Fruit fly (Drosophila melanogaster) S2 (cell line): Measurements from ENCODE around the gene fmt.
"Not testable (repeated sequence)": the region's sequence is repeated elsewhere in the genome, so short reads cannot be mapped to it uniquely, and the experiment has no call there.

ENCODE experiments used
- CG8478 ChIP-seq: fragments of >200 bp; optimal IDR thresholded peaks from 2 replicates; lab custom pipeline; 2018
- CTCF ChIP-seq, 2 experiments: fragments of >200 bp; optimal IDR thresholded peaks; 2 replicates each; lab custom pipeline; 2018

The fmt gene

dm6 chr3L:6162483-6163128 lies 11.1 kb downstream of the fmt start, which contains the start of gene Prdm13:
Gene Prdm13 (plus strand): TSS chr3L:6163127.
- TF ChIP-seq CTCF (optimal IDR thresholded peaks at IDR 0.05; lab: Kevin White, UChicago), result no peak
- TF ChIP-seq CG8478, result no peak

dm6 chr3L:6161997-6162396 lies 11.7 kb downstream of the fmt start:
- no peak for TF ChIP-seq CTCF (optimal IDR thresholded peaks at IDR 0.05; lab: Kevin White, UChicago)
- no peak for TF ChIP-seq CG8478

- no peak for TF ChIP-seq CG8478
- TF ChIP-seq CTCF (optimal IDR thresholded peaks at IDR 0.05; lab: Kevin White, UChicago), result no peak
These were observed 13.2 kb downstream of the fmt start, which contains the start of gene Cpr65Az for dm6 chr3L:6160514-6160913. Gene Cpr65Az (plus strand): TSS chr3L:6160814.

- no peak for TF ChIP-seq CTCF (optimal IDR thresholded peaks at IDR 0.05; lab: Kevin White, UChicago)
- no peak for TF ChIP-seq CG8478
These were observed 13.8 kb downstream of the fmt start for dm6 chr3L:6159863-6160262.

dm6 chr3L:6158530-6158929 lies 15.2 kb downstream of the fmt start, which contains the start of gene Cpr65Ay:
Gene Cpr65Ay (minus strand): TSS chr3L:6158630.
- TF ChIP-seq CG8478 (no peak), CTCF (optimal IDR thresholded peaks at IDR 0.05; lab: Kevin White, UChicago) (no peak)

- TF ChIP-seq CTCF (optimal IDR thresholded peaks at IDR 0.05; lab: Kevin White, UChicago) (no peak), CG8478 (no peak)
These were observed 16.2 kb downstream of the fmt start, which contains the start of gene CG13297 for dm6 chr3L:6157327-6158032. Gene CG13297 (minus strand): TSS chr3L:6157377.

- no peak for TF ChIP-seq CTCF (optimal IDR thresholded peaks at IDR 0.05; lab: Kevin White, UChicago)
- no peak for TF ChIP-seq CG8478
These were observed 18.7 kb downstream of the fmt start for dm6 chr3L:6154951-6155394.

- no peak for TF ChIP-seq CG8478
- no peak for TF ChIP-seq CTCF (optimal IDR thresholded peaks at IDR 0.05; lab: Kevin White, UChicago)
These were observed 21.1 kb downstream of the fmt start, which contains the start of gene Acp65Aa for dm6 chr3L:6152531-6152930. Gene Acp65Aa (minus strand): TSS chr3L:6152745.

dm6 chr3L:6150757-6151354 lies 22.8 kb downstream of the fmt start, which contains the start of the genes Cpr65Ax2 and Lcp65Aa:
Gene Cpr65Ax2 (minus strand): TSS chr3L:6150857.
Gene Lcp65Aa (plus strand): TSS chr3L:6151304.
- not testable (repeated sequence) for TF ChIP-seq CTCF (optimal IDR thresholded peaks at IDR 0.05; lab: Kevin White, UChicago); CG8478

dm6 chr3L:6149248-6149647 lies 24.4 kb downstream of the fmt start, which contains the start of gene Lcp65Ab1:
Gene Lcp65Ab1 (plus strand): TSS chr3L:6149548.
- TF ChIP-seq CTCF (optimal IDR thresholded peaks at IDR 0.05; lab: Kevin White, UChicago); CG8478: not testable (repeated sequence)

- TF ChIP-seq CG8478; CTCF (optimal IDR thresholded peaks at IDR 0.05; lab: Kevin White, UChicago): not testable (repeated sequence)
These were observed 25.8 kb downstream of the fmt start, which contains the start of gene Cpr65Ax1 for dm6 chr3L:6147887-6148286. Gene Cpr65Ax1 (minus strand): TSS chr3L:6147987.

dm6 chr3L:6146374-6146773 lies 27.3 kb downstream of the fmt start, which contains the start of gene Lcp65Ab2:
Gene Lcp65Ab2 (plus strand): TSS chr3L:6146674.
- TF ChIP-seq CTCF (optimal IDR thresholded peaks at IDR 0.05; lab: Kevin White, UChicago); CG8478: not testable (repeated sequence)

dm6 chr3L:6144769-6145220 lies 28.9 kb downstream of the fmt start, which contains the start of gene Lcp65Ac:
Gene Lcp65Ac (plus strand): TSS chr3L:6144819.
- TF ChIP-seq CTCF (optimal IDR thresholded peaks at IDR 0.05; lab: Kevin White, UChicago), result no peak
- TF ChIP-seq CG8478, result no peak

dm6 chr3L:6143188-6143755 lies 30.4 kb downstream of the fmt start, which contains the start of gene Lcp65Ad:
Gene Lcp65Ad (plus strand): TSS chr3L:6143395.
- TF ChIP-seq CG8478 (no peak), CTCF (optimal IDR thresholded peaks at IDR 0.05; lab: Kevin White, UChicago) (no peak)

- TF ChIP-seq CTCF (optimal IDR thresholded peaks at IDR 0.05; lab: Kevin White, UChicago) (no peak), CG8478 (no peak)
These were observed 31.4 kb downstream of the fmt start, which contains the start of gene Cpr65Aw for dm6 chr3L:6142313-6142712. Gene Cpr65Aw (minus strand): TSS chr3L:6142413.
